Fruit fly (Drosophila melanogaster): Measurements from ENCODE around the gene CG33181.

The CG33181 gene

dm6 chrX:8521492-8521891 is 32.3 kb downstream of the CG33181 start (continued):
- TF ChIP-seq achi (GFP tag; optimal IDR thresholded peaks at IDR 0.05) (no peak), CG4318 (GFP tag; optimal IDR thresholded peaks at IDR 0.05) (peak; percentile 38), CG10631 (GFP tag; optimal IDR thresholded peaks at IDR 0.05) (no peak), Eip78C (GFP tag) (peak; percentile 62), Ets21C (GFP tag; optimal IDR thresholded peaks at IDR 0.05) (no peak), Eip75B (GFP tag; optimal IDR thresholded peaks at IDR 0.05) (no peak), Hr39 (GFP tag; optimal IDR thresholded peaks at IDR 0.05) (no peak), CG9139 (GFP tag; optimal IDR thresholded peaks at IDR 0.05) (no peak), esn (GFP tag; optimal IDR thresholded peaks at IDR 0.05) (no peak), CG11762 (GFP tag; optimal IDR thresholded peaks at IDR 0.05; ENCODE audit: insufficient read depth) (no peak), vri (GFP tag; optimal IDR thresholded peaks at IDR 0.05) (no peak), CG7368 (GFP tag; optimal IDR thresholded peaks at IDR 0.05) (no peak), spab (GFP tag; optimal IDR thresholded peaks at IDR 0.05) (no peak), svp (GFP tag) (no peak), CG6854 (GFP tag; optimal IDR thresholded peaks at IDR 0.05) (no peak), fkh (GFP tag; optimal IDR thresholded peaks at IDR 0.05) (no peak), Smox (GFP tag; optimal IDR thresholded peaks at IDR 0.05) (no peak), CG8632 (GFP tag; optimal IDR thresholded peaks at IDR 0.05) (no peak), CG8319 (GFP tag; optimal IDR thresholded peaks at IDR 0.05) (no peak), Sox102F (GFP tag; optimal IDR thresholded peaks at IDR 0.05) (no peak), CG1621 (tag; optimal IDR thresholded peaks at IDR 0.05) (no peak)

- TF ChIP-seq CG3032 (tag; optimal IDR thresholded peaks at IDR 0.05) (no peak), net (GFP tag; optimal IDR thresholded peaks at IDR 0.05) (no peak), topi (GFP tag; optimal IDR thresholded peaks at IDR 0.05) (no peak), esn (GFP tag; optimal IDR thresholded peaks at IDR 0.05) (peak; percentile 16), CG31627 (GFP tag; optimal IDR thresholded peaks at IDR 0.05) (no peak), eg (GFP tag; IDR thresholded peaks at IDR 0.05) (peak; percentile 37; the same call in 1 of the 3 replicates), CG15336 (GFP tag; IDR thresholded peaks at IDR 0.05) (peak; percentile 35; the same call in 1 of the 2 replicates), fkh (GFP tag; optimal IDR thresholded peaks at IDR 0.05) (peak; percentile 35), Gug (GFP tag; IDR thresholded peaks at IDR 0.05) (no peak), CG10631 (GFP tag; optimal IDR thresholded peaks at IDR 0.05) (no peak), Sox102F (GFP tag; optimal IDR thresholded peaks at IDR 0.05) (peak; percentile 14), Hr38 (GFP tag; optimal IDR thresholded peaks at IDR 0.05) (no peak), CG7368 (GFP tag; optimal IDR thresholded peaks at IDR 0.05) (no peak), Eip78C (GFP tag) (peak; percentile 38), Met (GFP tag; optimal IDR thresholded peaks at IDR 0.05) (peak; percentile 22), dac (GFP tag; optimal IDR thresholded peaks at IDR 0.05) (no peak), CG8632 (GFP tag; optimal IDR thresholded peaks at IDR 0.05) (peak; percentile 14), vri (GFP tag; optimal IDR thresholded peaks at IDR 0.05) (peak; percentile 12), OdsH (GFP tag; optimal IDR thresholded peaks at IDR 0.05) (no peak), CG6276 (GFP tag; optimal IDR thresholded peaks at IDR 0.05) (no peak), CG8119 (GFP tag; IDR thresholded peaks at IDR 0.05) (peak; percentile 35; the same call in 1 of the 3 replicates), CG6163 (GFP tag; IDR thresholded peaks at IDR 0.05) (no peak), CG3919 (GFP tag; optimal IDR thresholded peaks at IDR 0.05) (no peak)
Measured at dm6 chrX:8522504-8522903, 33.4 kb downstream of the CG33181 start.

- TF ChIP-seq svp (GFP tag) (peak; percentile 49), acj6 (GFP tag; optimal IDR thresholded peaks at IDR 0.05) (no peak), lz (GFP tag; optimal IDR thresholded peaks at IDR 0.05) (no peak), salr (GFP tag; optimal IDR thresholded peaks at IDR 0.05) (no peak)
Measured at dm6 chrX:8523572-8524155, 34.5 kb downstream of the CG33181 start.

Data from whole organism, prepupa.